Worm (Caenorhabditis elegans) whole organism, young adult: ENCODE measurements around the gene F20B6.6.
"Not testable (repeated sequence)": the region's sequence is repeated elsewhere in the genome, so short reads cannot be mapped to it uniquely, and the experiment has no call there.

Experiments used
- B0261.1 ChIP-seq: sonication (generic microtip); optimal IDR thresholded peaks from 2 replicates; lab custom pipeline; 2016; ENCODE audit warnings: mild to moderate bottlenecking, missing genetic modification characterization, moderate library complexity, missing compliant biosample characterization
- C17E4.6 ChIP-seq: fragments of 200-800 bp; sonication (Bioruptor generic); IDR thresholded peaks from 2 replicates; pipeline ENCODE4 v1.3.6; 2022; ENCODE audit warnings: missing genetic modification reagents, missing genetic modification characterization, missing compliant biosample characterization
- F23B12.7 ChIP-seq: sonication (generic microtip); optimal IDR thresholded peaks from 2 replicates; lab custom pipeline; 2017; ENCODE audit warnings: missing genetic modification characterization, mild to moderate bottlenecking, missing compliant biosample characterization, antibody characterized with exemption, moderate library complexity; ENCODE audit not compliant: insufficient read depth
- F57A8.1 ChIP-seq: fragments of 200-800 bp; sonication (Bioruptor generic); optimal IDR thresholded peaks from 2 replicates; lab custom pipeline; 2018; ENCODE audit warnings: mild to moderate bottlenecking, missing genetic modification characterization, moderate library complexity, missing compliant biosample characterization
- Y53F4B.3 ChIP-seq: fragments of 200-800 bp; sonication (Bioruptor generic); IDR thresholded peaks from 2 replicates; pipeline ENCODE4 v1.3.6; 2022; ENCODE audit warnings: missing genetic modification reagents, missing genetic modification characterization, missing compliant biosample characterization
- Y79H2A.3 ChIP-seq: fragments of 200-800 bp; sonication (Bioruptor generic); conservative IDR thresholded peaks from 2 replicates; pipeline ENCODE4 v1.3.6; 2022; ENCODE audit warnings: missing genetic modification reagents, missing genetic modification characterization, missing compliant biosample characterization
- Y95B8A.8 ChIP-seq: fragments of 200-800 bp; sonication (Bioruptor generic); IDR thresholded peaks from 2 replicates; pipeline ENCODE4 v1.3.6; 2022; ENCODE audit warnings: missing genetic modification reagents, missing genetic modification characterization, missing compliant biosample characterization
- akir-1 ChIP-seq: fragments of 200-800 bp; sonication (Bioruptor generic); optimal IDR thresholded peaks from 2 replicates; lab custom pipeline; 2018; ENCODE audit warnings: mild to moderate bottlenecking, missing genetic modification characterization, moderate library complexity, missing compliant biosample characterization
- ama-1 ChIP-seq, 3 experiments: fragments of 150-350 bp in 1 of 3; sonication (generic microtip) in 2 of 3; optimal IDR thresholded peaks; 2 replicates each; lab custom pipeline; 2014 to 2018; ENCODE audit warnings: missing biosample characterization in 2 of 3, missing genetic modification characterization in 2 of 3, missing genetic modification reagents in 2 of 3
- aptf-2 ChIP-seq: fragments of 200-800 bp; sonication (Bioruptor generic); conservative IDR thresholded peaks from 2 replicates; pipeline ENCODE4 v1.3.6; 2022; ENCODE audit warnings: missing genetic modification reagents, missing genetic modification characterization, missing compliant biosample characterization
- atf-7 ChIP-seq: sonication (generic microtip); optimal IDR thresholded peaks from 2 replicates; lab custom pipeline; 2017; ENCODE audit warnings: mild to moderate bottlenecking, missing genetic modification characterization, missing compliant biosample characterization
- athp-1 ChIP-seq: sonication (generic microtip); optimal IDR thresholded peaks from 2 replicates; lab custom pipeline; 2017; ENCODE audit warnings: mild to moderate bottlenecking, missing genetic modification characterization, missing compliant biosample characterization
- attf-6 ChIP-seq: fragments of 200-800 bp; sonication (Bioruptor generic); IDR thresholded peaks from 2 replicates; pipeline ENCODE4 v1.3.6; 2022; ENCODE audit warnings: missing genetic modification reagents, missing genetic modification characterization, missing compliant biosample characterization
- ceh-100 ChIP-seq: fragments of 200-800 bp; sonication (Bioruptor generic); IDR thresholded peaks from 2 replicates; pipeline ENCODE4 v1.3.6; 2022; ENCODE audit warnings: missing genetic modification reagents, missing genetic modification characterization, missing compliant biosample characterization
- dox-1 ChIP-seq: fragments of 200-800 bp; sonication (Bioruptor generic); IDR thresholded peaks from 2 replicates; pipeline ENCODE4 v1.3.6; 2022; ENCODE audit warnings: missing genetic modification reagents, missing genetic modification characterization, missing compliant biosample characterization
- dpl-1 ChIP-seq: fragments of 150-350 bp; optimal IDR thresholded peaks from 2 replicates; lab custom pipeline; 2014; ENCODE audit warnings: missing biosample characterization, missing genetic modification reagents, missing genetic modification characterization
- him-1 ChIP-seq: sonication (generic microtip); optimal IDR thresholded peaks from 2 replicates; lab custom pipeline; 2016; ENCODE audit warnings: missing genotype, missing genetic modification reagents, missing genetic modification characterization, missing compliant biosample characterization
- hmg-1.2 ChIP-seq: fragments of 200-800 bp; sonication (Bioruptor generic); IDR thresholded peaks from 2 replicates; pipeline ENCODE4 v1.3.6; 2022; ENCODE audit warnings: missing genetic modification reagents, missing genetic modification characterization, missing compliant biosample characterization
- lag-1 ChIP-seq: fragments of 200-800 bp; sonication (Bioruptor generic); IDR thresholded peaks from 2 replicates; pipeline ENCODE4 v1.3.6; 2022; ENCODE audit warnings: missing genetic modification reagents, missing genetic modification characterization, missing compliant biosample characterization
- let-607 ChIP-seq, 2 experiments: fragments of 200-800 bp in 1 of 2; sonication (Bioruptor generic) in 1 of 2; sonication (generic microtip) in 1 of 2; optimal IDR thresholded peaks; 2 replicates each; lab custom pipeline; 2016 to 2018; ENCODE audit warnings: mild to moderate bottlenecking in 2 of 2, missing compliant biosample characterization in 2 of 2, missing genetic modification characterization in 2 of 2, moderate library complexity in 2 of 2, missing genotype in 1 of 2
- lin-26 ChIP-seq: fragments of 200-800 bp; sonication (Bioruptor generic); IDR thresholded peaks from 2 replicates; pipeline ENCODE4 v1.3.6; 2022; ENCODE audit warnings: missing genetic modification reagents, missing genetic modification characterization, missing compliant biosample characterization
- lin-40 ChIP-seq: sonication (generic microtip); optimal IDR thresholded peaks from 2 replicates; lab custom pipeline; 2016; ENCODE audit warnings: missing genetic modification characterization, mild to moderate bottlenecking, missing compliant biosample characterization, missing genotype, missing genetic modification reagents
- lir-1 ChIP-seq: fragments of 200-800 bp; sonication (Bioruptor generic); conservative IDR thresholded peaks from 2 replicates; pipeline ENCODE4 v1.3.6; 2022; ENCODE audit warnings: missing genetic modification reagents, missing genetic modification characterization, missing compliant biosample characterization
- lsy-27 ChIP-seq: sonication (generic microtip); optimal IDR thresholded peaks from 2 replicates; lab custom pipeline; 2017; ENCODE audit warnings: missing genetic modification characterization, mild to moderate bottlenecking, missing compliant biosample characterization, antibody characterized with exemption, missing genotype, borderline replicate concordance; ENCODE audit not compliant: insufficient read depth
- madf-10 ChIP-seq: sonication (generic microtip); optimal IDR thresholded peaks from 2 replicates; lab custom pipeline; 2016; ENCODE audit warnings: mild to moderate bottlenecking, missing genetic modification characterization, missing compliant biosample characterization
- madf-3 ChIP-seq: fragments of 200-800 bp; sonication (Bioruptor generic); IDR thresholded peaks from 2 replicates; pipeline ENCODE4 v1.3.6; 2022; ENCODE audit warnings: missing genetic modification reagents, missing genetic modification characterization, missing compliant biosample characterization
- mes-4 ChIP-seq: sonication (generic microtip); optimal IDR thresholded peaks from 2 replicates; lab custom pipeline; 2016; ENCODE audit warnings: missing genotype, missing genetic modification characterization, missing compliant biosample characterization
- repo-1 ChIP-seq: sonication (generic microtip); optimal IDR thresholded peaks from 2 replicates; lab custom pipeline; 2017; ENCODE audit warnings: mild to moderate bottlenecking, missing genetic modification characterization, missing compliant biosample characterization
- rpc-1 ChIP-seq, 2 experiments: fragments of 150-350 bp in 1 of 2; sonication (generic microtip) in 1 of 2; optimal IDR thresholded peaks; 2 replicates each; lab custom pipeline; 2014 to 2018; ENCODE audit warnings: missing biosample characterization in 1 of 2, missing genetic modification characterization in 1 of 2, missing genetic modification reagents in 1 of 2, missing genotype in 1 of 2
- sea-2 ChIP-seq: fragments of 200-800 bp; sonication (Bioruptor generic); IDR thresholded peaks from 2 replicates; pipeline ENCODE4 v1.3.6; 2022; ENCODE audit warnings: missing genetic modification characterization, missing compliant biosample characterization
- snpc-3.4 ChIP-seq: sonication (generic microtip); optimal IDR thresholded peaks from 2 replicates; lab custom pipeline; 2017; ENCODE audit warnings: missing genetic modification characterization, mild to moderate bottlenecking, missing compliant biosample characterization, antibody characterized with exemption, moderate library complexity, missing genotype, missing genetic modification reagents
- snpc-4 ChIP-seq, 5 experiments: fragments of 150-350 bp in 1 of 5; sonication (generic microtip) in 4 of 5; optimal IDR thresholded peaks; 2 replicates each; lab custom pipeline; 2014 to 2018; ENCODE audit warnings: missing genetic modification characterization in 5 of 5, missing biosample characterization in 3 of 5, antibody characterized with exemption in 2 of 5, mild to moderate bottlenecking in 2 of 5, missing compliant biosample characterization in 2 of 5, missing genotype in 2 of 5, moderate library complexity in 2 of 5, missing genetic modification reagents in 1 of 5
- tbp1 ChIP-seq: fragments of 200-800 bp; sonication (Bioruptor generic); optimal IDR thresholded peaks from 2 replicates; lab custom pipeline; 2018; ENCODE audit warnings: mild to moderate bottlenecking, missing genetic modification characterization, missing compliant biosample characterization
- tlf-1 ChIP-seq: fragments of 200-800 bp; sonication (Bioruptor generic); optimal IDR thresholded peaks from 2 replicates; lab custom pipeline; 2018; ENCODE audit warnings: mild to moderate bottlenecking, missing genetic modification characterization, missing compliant biosample characterization
- ztf-22 ChIP-seq: fragments of 200-800 bp; sonication (Bioruptor generic); optimal IDR thresholded peaks from 2 replicates; lab custom pipeline; 2018; ENCODE audit warnings: mild to moderate bottlenecking, missing genetic modification characterization, moderate library complexity, missing compliant biosample characterization
- ztf-26 ChIP-seq: sonication (generic microtip); optimal IDR thresholded peaks from 2 replicates; lab custom pipeline; 2017; ENCODE audit warnings: missing genetic modification characterization, missing compliant biosample characterization

The F20B6.6 gene

DNA sequence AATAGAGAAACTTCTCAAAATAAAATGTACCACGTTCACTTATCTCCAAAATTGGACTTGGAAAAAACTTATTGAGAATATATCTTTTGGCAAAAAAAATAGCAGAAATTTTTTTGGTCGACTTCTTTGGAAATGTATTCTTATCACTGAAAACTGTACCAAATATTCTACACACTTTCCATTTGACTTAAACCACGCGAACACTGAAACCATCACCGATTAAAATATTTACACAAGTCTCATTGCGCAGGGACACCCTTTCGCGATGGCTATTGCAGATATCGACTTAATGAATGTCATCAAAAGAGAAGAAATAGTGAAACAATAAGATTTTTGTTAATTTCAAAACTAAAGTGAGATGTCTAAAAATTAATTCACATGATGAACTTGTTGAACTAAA, 6.5 kb upstream of the F20B6.6 start (continued):
- TF ChIP-seq ztf-26 = no peak
- TF ChIP-seq him-1 (tag; lab: Kevin White, UChicago) = no peak
- no peak for TF ChIP-seq ztf-22 (GFP tag; lab: Kevin White, UChicago)
- TF ChIP-seq repo-1 (tag; lab: Kevin White, UChicago) = no peak
- TF ChIP-seq mes-4 = no peak
- no peak for TF ChIP-seq Y79H2A.3 (GFP tag; lab: Robert Waterston, UW)
- TF ChIP-seq lin-40 = no peak
- TF ChIP-seq snpc-4 (GFP tag; optimal IDR thresholded peaks at IDR 0.05; lab: Kevin White, UChicago) = no peak
- TF ChIP-seq snpc-4 (tag; optimal IDR thresholded peaks at IDR 0.05; lab: Kevin White, UChicago) = no peak
- peak; percentile 66 for TF ChIP-seq F23B12.7 (tag; lab: Kevin White, UChicago)
- no peak for TF ChIP-seq lsy-27 (tag; lab: Kevin White, UChicago)
- no peak for TF ChIP-seq lag-1 (GFP tag; lab: Robert Waterston, UW)
- TF ChIP-seq C17E4.6 (GFP tag; lab: Robert Waterston, UW) = no peak
- TF ChIP-seq tlf-1 = peak; percentile 75
- TF ChIP-seq let-607 (tag; optimal IDR thresholded peaks at IDR 0.05; lab: Kevin White, UChicago) = no peak
- no peak for TF ChIP-seq ceh-100 (GFP tag; lab: Robert Waterston, UW)
- TF ChIP-seq madf-3 (GFP tag; lab: Robert Waterston, UW) = no peak
- no peak for TF ChIP-seq snpc-3.4 (tag; lab: Kevin White, UChicago)
- no peak for TF ChIP-seq madf-10 (tag; lab: Kevin White, UChicago)
- TF ChIP-seq Y53F4B.3 (GFP tag; lab: Robert Waterston, UW) = no peak
- peak; percentile 37 for TF ChIP-seq akir-1
- TF ChIP-seq ama-1 (optimal IDR thresholded peaks at IDR 0.05; lab: Kevin White, UChicago) = no peak
- TF ChIP-seq ama-1 (GFP tag; optimal IDR thresholded peaks at IDR 0.05; lab: Kevin White, UChicago) = peak in 1 of 2 experiments; percentile 37
- TF ChIP-seq attf-6 (GFP tag; lab: Robert Waterston, UW) = no peak
- TF ChIP-seq lir-1 = no peak
- no peak for TF ChIP-seq dpl-1 (GFP tag; lab: Kevin White, UChicago)
- no peak for TF ChIP-seq aptf-2 (GFP tag; lab: Robert Waterston, UW)
- no peak for TF ChIP-seq Y95B8A.8 (GFP tag; lab: Robert Waterston, UW)
- no peak for TF ChIP-seq atf-7 (tag; lab: Kevin White, UChicago)
- no peak for TF ChIP-seq athp-1 (tag; lab: Kevin White, UChicago)
- TF ChIP-seq F57A8.1 (GFP tag; lab: Kevin White, UChicago) = no peak

DNA sequence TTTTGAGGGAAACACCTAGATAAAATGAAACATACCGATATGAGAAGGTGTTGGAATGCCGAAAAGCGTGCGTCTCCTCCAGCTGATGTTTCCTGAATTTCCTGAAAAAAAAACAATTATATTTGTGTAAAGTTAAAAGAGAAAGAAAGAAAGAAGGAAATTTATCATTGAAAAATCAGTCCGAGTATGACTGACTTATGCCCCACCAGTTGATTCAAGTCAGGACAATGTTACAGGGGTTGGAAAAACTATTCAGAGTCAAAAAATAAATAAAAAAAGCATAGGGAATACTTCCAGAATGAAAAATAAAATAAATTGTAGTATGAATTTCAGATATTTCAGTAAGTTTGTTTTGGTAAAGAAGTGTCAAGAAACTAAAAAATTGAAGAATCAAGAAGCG, 5.4 kb upstream of the F20B6.6 start, which contains the start of gene F20B6.9:
F20B6.9 (minus strand) TSS at position 101 of the 400 bp plus-strand sequence.
- not testable (repeated sequence) for TF ChIP-seq him-1 (tag; lab: Kevin White, UChicago); sea-2; Y53F4B.3 (GFP tag; lab: Robert Waterston, UW)

ce11 chrX:4204799-4205198, 2.8 kb upstream of the F20B6.6 start:
- 0 out of 2 replicates have a peak, but pooled peaks have one; percentile 42 for TF ChIP-seq lin-26 (GFP tag; lab: Robert Waterston, UW)
- TF ChIP-seq tbp1 (GFP tag; lab: Kevin White, UChicago) = peak; percentile 43
- peak; percentile 25 for TF ChIP-seq B0261.1 (tag; lab: Kevin White, UChicago)
- TF ChIP-seq hmg-1.2 (GFP tag; lab: Robert Waterston, UW) = 0 out of 2 replicates have a peak, but pooled peaks have one; percentile 5
- peak; percentile 43; the same call in 1 of the 2 replicates for TF ChIP-seq dox-1
- not testable (repeated sequence) for TF ChIP-seq rpc-1 (optimal IDR thresholded peaks at IDR 0.05; lab: Kevin White, UChicago)
- peak; percentile 23 for TF ChIP-seq rpc-1 (tag; optimal IDR thresholded peaks at IDR 0.05; lab: Kevin White, UChicago)
